Worm (Caenorhabditis elegans): ENCODE data around the gene srbc-16.

The srbc-16 gene

DNA sequence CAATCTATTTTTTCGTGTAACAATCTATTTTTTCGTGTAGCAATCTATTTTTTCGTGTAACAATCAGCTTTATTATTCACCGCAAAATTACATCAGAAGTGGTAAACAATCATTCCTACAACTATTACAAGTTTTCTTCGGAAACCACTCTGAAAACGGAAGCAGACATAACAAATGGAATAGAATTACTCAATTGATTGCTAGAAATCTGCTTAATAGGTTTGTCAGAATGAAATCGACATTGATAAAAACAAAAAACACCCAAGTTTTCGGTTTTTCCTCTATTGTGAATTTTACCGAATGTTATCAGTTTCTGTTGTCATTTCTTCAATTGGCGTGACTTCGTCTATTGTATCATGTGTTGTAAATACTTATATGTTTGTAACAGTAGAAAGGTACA, 35.0 kb upstream of the srbc-16 start, which contains the start of gene srbc-20:
TSS of gene srbc-20 (plus strand) at position 301 of the 400 bp plus-strand sequence.
- TF ChIP-seq skn-1 (tag; optimal IDR thresholded peaks at IDR 0.05) (no peak), elt-2 (tag; optimal IDR thresholded peaks at IDR 0.05) (no peak), lsy-12 (tag; optimal IDR thresholded peaks at IDR 0.05) (no peak), fkh-10 (GFP tag; optimal IDR thresholded peaks at IDR 0.05) (no peak), nhr-12 (tag; optimal IDR thresholded peaks at IDR 0.05) (no peak), elt-3 (tag; optimal IDR thresholded peaks at IDR 0.05) (no peak), ZK546.5 (tag; optimal IDR thresholded peaks at IDR 0.05) (no peak), ztf-4 (tag; optimal IDR thresholded peaks at IDR 0.05) (no peak), ztf-11 (tag; optimal IDR thresholded peaks at IDR 0.05) (no peak), hmg-11 (tag; optimal IDR thresholded peaks at IDR 0.05) (no peak), egl-27 (tag; optimal IDR thresholded peaks at IDR 0.05) (no peak), eor-1 (tag; optimal IDR thresholded peaks at IDR 0.05) (no peak), nhr-237 (tag; optimal IDR thresholded peaks at IDR 0.05) (no peak), ceh-16 (tag; optimal IDR thresholded peaks at IDR 0.05) (no peak), nhr-43 (tag; optimal IDR thresholded peaks at IDR 0.05; ENCODE audit: poor library complexity, severe bottlenecking) (no peak)

DNA sequence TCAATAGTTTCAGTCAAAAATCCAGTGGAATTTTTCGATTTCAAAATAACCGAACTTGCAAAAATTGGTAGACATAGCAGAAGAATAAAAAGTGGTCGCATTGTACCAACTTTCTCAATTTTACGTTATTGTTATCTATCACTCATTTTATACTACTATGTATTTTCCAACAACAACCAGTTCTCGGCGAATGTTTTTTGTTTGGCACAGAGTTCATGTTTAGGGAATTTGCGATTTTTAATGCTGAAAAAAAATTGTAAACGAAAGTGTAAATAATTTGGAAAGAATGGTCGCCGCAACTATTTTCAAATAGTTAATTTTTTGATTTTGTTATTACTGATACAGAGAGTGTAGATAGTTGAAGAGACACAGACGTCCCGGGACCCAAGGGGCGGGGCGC, 32.4 kb upstream of the srbc-16 start, which contains the start of gene C45H4.21:
TSS of gene C45H4.21 (minus strand) at position 101 of the 400 bp plus-strand sequence.
- no peak for TF ChIP-seq skn-1 (tag; optimal IDR thresholded peaks at IDR 0.05)

DNA sequence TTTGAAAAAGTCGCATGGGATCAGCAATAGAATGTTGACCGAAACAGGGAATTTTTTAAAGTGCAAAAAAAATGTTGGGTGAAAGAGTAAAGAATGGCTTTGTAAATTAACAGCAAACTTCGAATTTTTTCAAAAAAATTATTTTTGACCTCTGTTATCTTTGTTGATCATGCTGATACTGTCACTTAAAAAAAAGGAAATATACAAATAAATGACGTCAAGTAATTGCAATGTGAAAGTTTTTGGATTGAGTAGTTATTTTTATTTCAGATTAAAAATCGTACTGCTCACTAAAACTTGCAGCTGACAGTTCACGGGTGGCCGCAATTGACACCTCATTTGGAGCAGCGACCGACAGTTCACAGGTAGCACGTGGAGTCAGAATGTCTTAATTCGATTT, 31.0 kb upstream of the srbc-16 start, which contains the start of gene C45H4.13:
TSS of gene C45H4.13 (minus strand) at position 101 of the 400 bp plus-strand sequence.
- no peak for TF ChIP-seq hmg-11 (tag; optimal IDR thresholded peaks at IDR 0.05)
- TF ChIP-seq nfya-1 (tag; optimal IDR thresholded peaks at IDR 0.05; ENCODE audit: insufficient read depth): no peak
- no peak for TF ChIP-seq nhr-237 (tag; optimal IDR thresholded peaks at IDR 0.05)
- no peak for TF ChIP-seq aly-2 (tag; optimal IDR thresholded peaks at IDR 0.05)
- no peak for TF ChIP-seq ztf-11 (tag; optimal IDR thresholded peaks at IDR 0.05)
- no peak for TF ChIP-seq nhr-43 (tag; optimal IDR thresholded peaks at IDR 0.05; ENCODE audit: poor library complexity, severe bottlenecking)
- TF ChIP-seq nhr-12 (tag; optimal IDR thresholded peaks at IDR 0.05): no peak
- TF ChIP-seq ztf-4 (tag; optimal IDR thresholded peaks at IDR 0.05): no peak
- no peak for TF ChIP-seq nhr-67 (tag; optimal IDR thresholded peaks at IDR 0.05)
- no peak for TF ChIP-seq ama-1 (optimal IDR thresholded peaks at IDR 0.05)
- no peak for TF ChIP-seq unc-62 (GFP tag; optimal IDR thresholded peaks at IDR 0.05)

DNA sequence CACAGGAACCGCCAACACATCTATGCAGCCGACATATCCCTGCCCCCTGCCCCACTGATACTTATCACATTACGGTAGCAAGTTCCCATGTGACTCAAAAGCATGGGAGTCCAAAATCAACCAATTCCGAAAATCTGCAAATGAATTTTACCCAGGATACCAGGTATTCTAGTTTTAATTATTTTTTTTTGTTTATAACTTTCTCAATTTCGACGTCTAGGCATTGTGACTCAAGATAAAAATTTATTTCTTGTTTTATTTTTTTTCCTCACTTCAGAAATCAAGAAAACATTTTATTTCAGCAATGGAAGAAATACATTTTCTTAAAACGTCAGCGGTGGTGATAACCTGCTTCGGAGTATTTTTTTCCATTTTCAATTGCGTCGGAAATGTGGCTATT, 30.4 kb upstream of the srbc-16 start, which contains the start of gene srbc-24:
TSS of gene srbc-24 (plus strand) at position 301 of the 400 bp plus-strand sequence.
- TF ChIP-seq sea-2 (GFP tag; optimal IDR thresholded peaks at IDR 0.05) (no peak), nhr-12 (tag; optimal IDR thresholded peaks at IDR 0.05) (no peak), R02D3.7 (tag; optimal IDR thresholded peaks at IDR 0.05) (no peak), nhr-67 (tag; optimal IDR thresholded peaks at IDR 0.05) (no peak), ceh-82 (tag; optimal IDR thresholded peaks at IDR 0.05) (no peak), unc-62 (GFP tag; optimal IDR thresholded peaks at IDR 0.05) (no peak), lsy-12 (tag; optimal IDR thresholded peaks at IDR 0.05) (no peak), jun-1 (tag; optimal IDR thresholded peaks at IDR 0.05) (no peak), eor-1 (tag; optimal IDR thresholded peaks at IDR 0.05) (no peak), ama-1 (optimal IDR thresholded peaks at IDR 0.05) (no peak), ztf-4 (tag; optimal IDR thresholded peaks at IDR 0.05) (no peak), fkh-2 (tag; optimal IDR thresholded peaks at IDR 0.05) (no peak)

DNA sequence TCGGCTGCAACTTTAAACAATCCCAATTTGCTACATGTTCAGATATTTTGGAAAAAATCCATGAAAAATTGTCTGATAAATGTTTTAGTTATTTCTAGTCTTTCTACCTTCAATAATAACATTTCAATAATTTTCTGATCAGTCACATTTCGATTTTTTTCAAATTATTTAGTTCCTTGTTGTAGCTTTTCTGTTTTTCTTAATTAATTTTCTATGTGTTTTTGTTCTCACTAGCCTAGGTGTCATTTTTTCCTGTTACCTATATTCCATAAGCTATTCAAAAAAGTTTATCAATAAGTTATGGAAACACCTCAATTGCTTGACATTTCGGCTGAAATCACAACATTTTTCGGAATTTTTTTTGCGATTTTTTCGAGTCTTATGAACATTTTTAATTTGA, 28.6 kb upstream of the srbc-16 start, which contains the start of gene srbc-23:
TSS of gene srbc-23 (plus strand) at position 301 of the 400 bp plus-strand sequence.
- no peak for TF ChIP-seq lin-39 (tag; optimal IDR thresholded peaks at IDR 0.05)
- no peak for TF ChIP-seq nhr-28 (tag; optimal IDR thresholded peaks at IDR 0.05)
- no peak for TF ChIP-seq fos-1 (tag; optimal IDR thresholded peaks at IDR 0.05)
- no peak for TF ChIP-seq snpc-4 (tag; optimal IDR thresholded peaks at IDR 0.05)
- no peak for TF ChIP-seq skn-1 (tag; optimal IDR thresholded peaks at IDR 0.05)
- TF ChIP-seq nhr-237 (tag; optimal IDR thresholded peaks at IDR 0.05): no peak
- TF ChIP-seq ZK546.5 (tag; optimal IDR thresholded peaks at IDR 0.05): no peak
- TF ChIP-seq elt-1 (tag; optimal IDR thresholded peaks at IDR 0.05): no peak
- TF ChIP-seq zag-1 (tag; optimal IDR thresholded peaks at IDR 0.05): no peak
- no peak for TF ChIP-seq ceh-28 (tag; optimal IDR thresholded peaks at IDR 0.05)
- no peak for TF ChIP-seq ama-1 (optimal IDR thresholded peaks at IDR 0.05)
- TF ChIP-seq nhr-25 (tag; optimal IDR thresholded peaks at IDR 0.05): no peak
- TF ChIP-seq ceh-82 (tag; optimal IDR thresholded peaks at IDR 0.05): no peak
- no peak for TF ChIP-seq eor-1 (tag; optimal IDR thresholded peaks at IDR 0.05)
- no peak for TF ChIP-seq pqm-1 (tag; optimal IDR thresholded peaks at IDR 0.05)
- TF ChIP-seq mdl-1 (tag; optimal IDR thresholded peaks at IDR 0.05): no peak
- no peak for TF ChIP-seq fkh-10 (GFP tag; optimal IDR thresholded peaks at IDR 0.05)
- no peak for TF ChIP-seq nhr-76 (tag; optimal IDR thresholded peaks at IDR 0.05)
- TF ChIP-seq ztf-11 (tag; optimal IDR thresholded peaks at IDR 0.05): no peak
- no peak for TF ChIP-seq nhr-77 (tag; optimal IDR thresholded peaks at IDR 0.05)

All from whole organism, L3 larva.